Fruit fly (Drosophila melanogaster) whole organism, embryonic: ENCODE results near the gene ATPsynB.

Source experiments
- Aef1 ChIP-seq: fragments of 200-800 bp; sonication (Bioruptor generic); IDR thresholded peaks from 3 replicates; pipeline ENCODE4 v1.3.6; 2022; ENCODE audit warnings: missing biosample characterization, missing genetic modification characterization
- Atf3 ChIP-seq: fragments of 200-800 bp; sonication (Bioruptor generic); optimal IDR thresholded peaks from 3 replicates; lab custom pipeline; 2016; ENCODE audit warnings: missing biosample characterization, missing genetic modification characterization
- B-H1 ChIP-seq: fragments of 200-800 bp; sonication (Bioruptor generic); IDR thresholded peaks from 3 replicates; pipeline ENCODE4 v1.3.6; 2022; ENCODE audit warnings: missing biosample characterization, missing genetic modification characterization
- CG11696 ChIP-seq: fragments of 200-800 bp; sonication (Bioruptor generic); IDR thresholded peaks from 2 replicates; pipeline ENCODE4 v1.3.6; 2022; ENCODE audit warnings: missing biosample characterization, missing genetic modification characterization
- CG12104 ChIP-seq: fragments of 200-800 bp; sonication (Bioruptor generic); optimal IDR thresholded peaks from 3 replicates; lab custom pipeline; 2016; ENCODE audit warnings: missing biosample characterization, missing genetic modification characterization
- CG12299 ChIP-seq: fragments of 200-800 bp; sonication (Bioruptor generic); optimal IDR thresholded peaks from 2 replicates; lab custom pipeline; 2018; ENCODE audit warnings: missing biosample characterization, mild to moderate bottlenecking, missing genetic modification characterization
- CG12391 ChIP-seq: fragments of 200-800 bp; sonication (Bioruptor generic); optimal IDR thresholded peaks from 3 replicates; lab custom pipeline; 2018; ENCODE audit warnings: missing biosample characterization, mild to moderate bottlenecking, missing genetic modification characterization, moderate library complexity
- CG14965 ChIP-seq: fragments of 200-800 bp; sonication (Bioruptor generic); optimal IDR thresholded peaks from 2 replicates; lab custom pipeline; 2016; ENCODE audit warnings: missing biosample characterization, missing genetic modification characterization, borderline replicate concordance
- CG16779 ChIP-seq: fragments of 200-800 bp; sonication (Bioruptor generic); IDR thresholded peaks from 2 replicates; pipeline ENCODE4 v1.3.6; 2022; ENCODE audit warnings: missing biosample characterization, missing genetic modification characterization
- CG18011 ChIP-seq: fragments of 200-800 bp; sonication (Bioruptor generic); optimal IDR thresholded peaks from 2 replicates; lab custom pipeline; 2017; ENCODE audit warnings: missing biosample characterization, missing genetic modification characterization, mild to moderate bottlenecking, moderate library complexity, missing genotype
- CG18262 ChIP-seq: fragments of 200-800 bp; optimal IDR thresholded peaks from 3 replicates; lab custom pipeline; 2019; ENCODE audit warnings: missing biosample characterization, mild to moderate bottlenecking, missing genetic modification characterization, moderate library complexity
- CG2120 ChIP-seq: fragments of 200-800 bp; sonication (Bioruptor generic); optimal IDR thresholded peaks from 3 replicates; lab custom pipeline; 2016; ENCODE audit warnings: missing biosample characterization, missing genetic modification characterization
- CG3163 ChIP-seq: fragments of 200-800 bp; sonication (Bioruptor generic); optimal IDR thresholded peaks from 3 replicates; lab custom pipeline; 2016; ENCODE audit warnings: missing biosample characterization, missing genetic modification characterization
- CG4282 ChIP-seq: fragments of 200-800 bp; sonication (Bioruptor generic); optimal IDR thresholded peaks from 2 replicates; lab custom pipeline; 2016; ENCODE audit warnings: missing biosample characterization, missing genetic modification characterization
- CG43689 ChIP-seq: fragments of 200-800 bp; sonication (Bioruptor generic); IDR thresholded peaks from 2 replicates; pipeline ENCODE4 v1.3.6; 2022; ENCODE audit warnings: missing biosample characterization, missing genetic modification characterization
- CG4820 ChIP-seq: fragments of 200-800 bp; sonication (Bioruptor generic); optimal IDR thresholded peaks from 3 replicates; lab custom pipeline; 2016; ENCODE audit warnings: missing biosample characterization, missing genetic modification characterization
- CG8290 ChIP-seq, 3 experiments: fragments of 200-800 bp; sonication (Bioruptor generic); optimal IDR thresholded peaks; 2 replicates each; lab custom pipeline; 2016 to 2019; ENCODE audit warnings: missing biosample characterization in 3 of 3, missing genetic modification characterization in 3 of 3, mild to moderate bottlenecking in 2 of 3, moderate library complexity in 1 of 3
- CG8924 ChIP-seq: fragments of 200-800 bp; optimal IDR thresholded peaks from 3 replicates; lab custom pipeline; 2019; ENCODE audit warnings: missing biosample characterization, mild to moderate bottlenecking, missing genetic modification characterization, moderate library complexity
- CG9215 ChIP-seq: fragments of 200-800 bp; sonication (Bioruptor generic); IDR thresholded peaks from 2 replicates; pipeline ENCODE4 v1.3.6; 2022; ENCODE audit warnings: missing biosample characterization, missing genetic modification characterization
- CG9876 ChIP-seq: fragments of 200-800 bp; sonication (Bioruptor generic); optimal IDR thresholded peaks from 2 replicates; lab custom pipeline; 2016; ENCODE audit warnings: missing biosample characterization, missing genetic modification characterization
- D ChIP-seq, 2 experiments: fragments of 200-800 bp in 1 of 2; fragments of >200 bp in 1 of 2; sonication (Bioruptor generic) in 1 of 2; optimal IDR thresholded peaks; 2 replicates in 1 of 2; 3 replicates in 1 of 2; lab custom pipeline; 2017; ENCODE audit warnings: mild to moderate bottlenecking in 1 of 2, missing biosample characterization in 1 of 2, missing genetic modification characterization in 1 of 2, missing genetic modification reagents in 1 of 2
- Deaf1 ChIP-seq: fragments of 200-800 bp; optimal IDR thresholded peaks from 3 replicates; lab custom pipeline; 2019; ENCODE audit warnings: missing biosample characterization, mild to moderate bottlenecking, missing genetic modification characterization, moderate library complexity
- Fer2 ChIP-seq: fragments of 200-800 bp; sonication (Bioruptor generic); optimal IDR thresholded peaks from 2 replicates; lab custom pipeline; 2018; ENCODE audit warnings: missing biosample characterization, mild to moderate bottlenecking, missing genetic modification characterization, moderate library complexity
- Hmr ChIP-seq: fragments of 200-800 bp; sonication (Bioruptor generic); optimal IDR thresholded peaks from 3 replicates; lab custom pipeline; 2017; ENCODE audit warnings: mild to moderate bottlenecking, missing biosample characterization, missing genetic modification reagents, missing genetic modification characterization
- Lim3 ChIP-seq: fragments of 200-800 bp; sonication (Bioruptor generic); IDR thresholded peaks from 2 replicates; pipeline ENCODE4 v1.3.6; 2022; ENCODE audit warnings: missing biosample characterization, missing genetic modification characterization
- Lpt ChIP-seq: fragments of >200 bp; optimal IDR thresholded peaks from 2 replicates; lab custom pipeline; 2018; ENCODE audit warnings: missing biosample characterization, missing genetic modification characterization
- MESR4 ChIP-seq: fragments of 200-800 bp; sonication (Bioruptor generic); optimal IDR thresholded peaks from 2 replicates; lab custom pipeline; 2018; ENCODE audit warnings: missing biosample characterization, mild to moderate bottlenecking, missing genetic modification characterization, moderate library complexity
- NK7.1 ChIP-seq: fragments of 200-800 bp; sonication (Bioruptor generic); optimal IDR thresholded peaks from 3 replicates; lab custom pipeline; 2016; ENCODE audit warnings: missing biosample characterization, missing genetic modification characterization
- Neu2 ChIP-seq: fragments of 200-800 bp; sonication (Bioruptor generic); optimal IDR thresholded peaks from 3 replicates; lab custom pipeline; 2016; ENCODE audit warnings: missing biosample characterization, missing genetic modification characterization, borderline replicate concordance
- Nf-YB ChIP-seq: fragments of 200-800 bp; sonication (Bioruptor generic); optimal IDR thresholded peaks from 3 replicates; lab custom pipeline; 2019; ENCODE audit warnings: missing biosample characterization, mild to moderate bottlenecking, missing genetic modification characterization, moderate library complexity
- Scr ChIP-seq: fragments of 200-800 bp; sonication (Bioruptor generic); IDR thresholded peaks from 2 replicates; pipeline ENCODE4 v1.3.6; 2022; ENCODE audit warnings: missing biosample characterization, missing genetic modification characterization; ENCODE audit not compliant: partially characterized antibody
- Trl ChIP-seq, 3 experiments: fragments of >200 bp in 2 of 3; fragments of 200-800 bp in 1 of 3; sonication (Bioruptor generic) in 1 of 3; optimal IDR thresholded peaks; 2 replicates in 1 of 3; 3 replicates in 2 of 3; lab custom pipeline; 2016 to 2017; ENCODE audit warnings: missing biosample characterization in 1 of 3, missing genetic modification characterization in 1 of 3
- Usf ChIP-seq: fragments of 200-800 bp; sonication (Bioruptor generic); optimal IDR thresholded peaks from 2 replicates; lab custom pipeline; 2017; ENCODE audit warnings: missing genotype, missing biosample characterization, missing genetic modification characterization
- ara ChIP-seq: fragments of 200-800 bp; sonication (Bioruptor generic); IDR thresholded peaks from 2 replicates; pipeline ENCODE4 v1.3.6; 2022; ENCODE audit warnings: missing biosample characterization, missing genetic modification characterization
- ato ChIP-seq: fragments of 200-800 bp; sonication (Bioruptor generic); IDR thresholded peaks from 2 replicates; pipeline ENCODE4 v1.3.6; 2022; ENCODE audit warnings: missing biosample characterization, missing genetic modification characterization; ENCODE audit not compliant: partially characterized antibody
- bigmax ChIP-seq: fragments of 200-800 bp; sonication (Bioruptor generic); optimal IDR thresholded peaks from 2 replicates; lab custom pipeline; 2018; ENCODE audit warnings: missing biosample characterization, mild to moderate bottlenecking, missing genetic modification characterization
- chn ChIP-seq: fragments of 200-800 bp; sonication (Bioruptor generic); optimal IDR thresholded peaks from 2 replicates; lab custom pipeline; 2016; ENCODE audit warnings: missing biosample characterization, missing genetic modification characterization
- inv ChIP-seq: fragments of 200-800 bp; sonication (Bioruptor generic); IDR thresholded peaks from 2 replicates; pipeline ENCODE4 v1.3.6; 2022; ENCODE audit warnings: missing biosample characterization, missing genetic modification characterization; ENCODE audit not compliant: partially characterized antibody
- nerfin-1 ChIP-seq: fragments of 200-800 bp; sonication (Bioruptor generic); optimal IDR thresholded peaks from 3 replicates; lab custom pipeline; 2019; ENCODE audit warnings: missing biosample characterization, mild to moderate bottlenecking, missing genetic modification characterization, moderate library complexity
- phol ChIP-seq: fragments of 200-800 bp; sonication (Bioruptor generic); optimal IDR thresholded peaks from 3 replicates; lab custom pipeline; 2018; ENCODE audit warnings: missing biosample characterization, mild to moderate bottlenecking, missing genetic modification characterization, moderate library complexity
- ro ChIP-seq: fragments of 200-800 bp; sonication (Bioruptor generic); IDR thresholded peaks from 2 replicates; pipeline ENCODE4 v1.3.6; 2022; ENCODE audit warnings: missing biosample characterization, missing genetic modification characterization
- run ChIP-seq: fragments of 200-800 bp; sonication (Bioruptor generic); optimal IDR thresholded peaks from 3 replicates; lab custom pipeline; 2018; ENCODE audit warnings: missing biosample characterization, mild to moderate bottlenecking, missing genetic modification characterization
- schlank ChIP-seq: fragments of 200-800 bp; sonication (Bioruptor generic); optimal IDR thresholded peaks from 2 replicates; lab custom pipeline; 2018; ENCODE audit warnings: missing biosample characterization, mild to moderate bottlenecking, missing genetic modification characterization
- sd ChIP-seq: fragments of 200-800 bp; sonication (Bioruptor generic); optimal IDR thresholded peaks from 3 replicates; lab custom pipeline; 2018; ENCODE audit warnings: missing biosample characterization, mild to moderate bottlenecking, missing genetic modification characterization, moderate library complexity
- sr ChIP-seq: fragments of 200-800 bp; sonication (Bioruptor generic); IDR thresholded peaks from 3 replicates; pipeline ENCODE4 v1.3.6; 2022; ENCODE audit warnings: missing biosample characterization, missing genetic modification characterization
- wor ChIP-seq: fragments of 200-800 bp; sonication (Bioruptor generic); IDR thresholded peaks from 2 replicates; pipeline ENCODE4 v1.3.6; 2022; ENCODE audit warnings: missing biosample characterization, missing genetic modification characterization
- zfh2 ChIP-seq: fragments of 200-800 bp; sonication (Bioruptor generic); optimal IDR thresholded peaks from 2 replicates; lab custom pipeline; 2016; ENCODE audit warnings: missing biosample characterization, missing genetic modification characterization

Gene ATPsynB

dm6 chr3L:9692892-9693551, 36.8 kb upstream of the ATPsynB start (continued):
- peak; percentile 96 for TF ChIP-seq Atf3
- peak; percentile 83 for TF ChIP-seq CG4282 (GFP tag; lab: Kevin White, UChicago)
- peak; percentile 95 for TF ChIP-seq CG9876 (GFP tag; lab: Kevin White, UChicago)
- TF ChIP-seq NK7.1 (GFP tag; lab: Kevin White, UChicago) = peak; percentile 94
- TF ChIP-seq phol (tag; lab: Kevin White, UChicago) = peak; percentile 97
- TF ChIP-seq schlank (tag; lab: Kevin White, UChicago) = peak; percentile 85
- peak; percentile 97 for TF ChIP-seq Hmr
- TF ChIP-seq CG3163 (GFP tag; lab: Kevin White, UChicago) = peak; percentile 79
- peak; percentile 85 for TF ChIP-seq run (tag; lab: Kevin White, UChicago)
- TF ChIP-seq Neu2 (GFP tag; lab: Kevin White, UChicago) = peak; percentile 68
- TF ChIP-seq zfh2 (GFP tag; lab: Kevin White, UChicago) = peak; percentile 97
- TF ChIP-seq CG4820 = peak; percentile 96
- TF ChIP-seq Fer2 = peak; percentile 88
- TF ChIP-seq CG18011 (GFP tag; lab: Kevin White, UChicago) = peak; percentile 85
- TF ChIP-seq ro (GFP tag; lab: Robert Waterston, UW) = peak; percentile 73; the same call in 1 of the 2 replicates
- TF ChIP-seq chn (GFP tag; lab: Kevin White, UChicago) = peak; percentile 96
- TF ChIP-seq Aef1 (GFP tag; lab: Robert Waterston, UW) = peak; percentile 85
- TF ChIP-seq CG12299 (tag; lab: Kevin White, UChicago) = peak; percentile 86
- TF ChIP-seq CG16779 (GFP tag; lab: Robert Waterston, UW) = peak; percentile 59; the same call in 1 of the 2 replicates
- TF ChIP-seq sr = peak; percentile 56; the same call in 1 of the 3 replicates
- peak; percentile 75 for TF ChIP-seq CG43689 (GFP tag; lab: Robert Waterston, UW)
- peak; percentile 97 for TF ChIP-seq CG8924 (tag; lab: Kevin White, UChicago)
- TF ChIP-seq CG12104 (GFP tag; lab: Kevin White, UChicago) = peak; percentile 98
- peak; percentile 98 for TF ChIP-seq CG2120 (GFP tag; lab: Kevin White, UChicago)
- TF ChIP-seq CG12391 = peak; percentile 97
- peak; percentile 92 for TF ChIP-seq CG9215 (GFP tag; lab: Robert Waterston, UW)
- no peak for TF ChIP-seq D (optimal IDR thresholded peaks at IDR 0.05; lab: Kevin White, UChicago)
- peak; percentile 97 for TF ChIP-seq D (GFP tag; optimal IDR thresholded peaks at IDR 0.05; lab: Kevin White, UChicago)
- TF ChIP-seq Nf-YB (GFP tag; lab: Kevin White, UChicago) = peak; percentile 83
- TF ChIP-seq nerfin-1 (tag; lab: Kevin White, UChicago) = peak; percentile 91
- TF ChIP-seq B-H1 (GFP tag; lab: Robert Waterston, UW) = peak; percentile 75; the same call in 2 of the 3 replicates
- TF ChIP-seq Scr = no peak
- TF ChIP-seq Usf (GFP tag; lab: Kevin White, UChicago) = peak; percentile 93
- peak; percentile 76 for TF ChIP-seq sd (tag; lab: Kevin White, UChicago)
- TF ChIP-seq wor (GFP tag; lab: Robert Waterston, UW) = peak; percentile 89
- TF ChIP-seq ara (GFP tag; lab: Robert Waterston, UW) = peak; percentile 83
- peak; percentile 98 for TF ChIP-seq CG18262 (tag; lab: Kevin White, UChicago)
- peak in 1 of 2 experiments; percentile 68 for TF ChIP-seq Trl (optimal IDR thresholded peaks at IDR 0.05; lab: Kevin White, UChicago)
- peak; percentile 95 for TF ChIP-seq Trl (GFP tag; optimal IDR thresholded peaks at IDR 0.05; lab: Kevin White, UChicago)
- peak; percentile 77 for TF ChIP-seq CG14965
- TF ChIP-seq ato = no peak
- no peak for TF ChIP-seq CG11696 (GFP tag; lab: Robert Waterston, UW)
- peak; percentile 89 for TF ChIP-seq bigmax (GFP tag; lab: Kevin White, UChicago)
- no peak for TF ChIP-seq inv (GFP tag; lab: Robert Waterston, UW)
- TF ChIP-seq Lim3 (GFP tag; lab: Robert Waterston, UW) = peak; percentile 68
- TF ChIP-seq Deaf1 (tag; lab: Kevin White, UChicago) = peak; percentile 81
- TF ChIP-seq MESR4 (GFP tag; lab: Kevin White, UChicago) = no peak
- TF ChIP-seq CG8290 (GFP tag; optimal IDR thresholded peaks at IDR 0.05; lab: Kevin White, UChicago) = peak; percentile 95
- peak; percentile 58 to 88 for TF ChIP-seq CG8290 (tag; optimal IDR thresholded peaks at IDR 0.05; lab: Kevin White, UChicago)
- TF ChIP-seq Lpt (GFP tag; lab: Kevin White, UChicago) = no peak
